Fruit fly (Drosophila melanogaster): ENCODE data around the gene Men.

Gene Men

DNA sequence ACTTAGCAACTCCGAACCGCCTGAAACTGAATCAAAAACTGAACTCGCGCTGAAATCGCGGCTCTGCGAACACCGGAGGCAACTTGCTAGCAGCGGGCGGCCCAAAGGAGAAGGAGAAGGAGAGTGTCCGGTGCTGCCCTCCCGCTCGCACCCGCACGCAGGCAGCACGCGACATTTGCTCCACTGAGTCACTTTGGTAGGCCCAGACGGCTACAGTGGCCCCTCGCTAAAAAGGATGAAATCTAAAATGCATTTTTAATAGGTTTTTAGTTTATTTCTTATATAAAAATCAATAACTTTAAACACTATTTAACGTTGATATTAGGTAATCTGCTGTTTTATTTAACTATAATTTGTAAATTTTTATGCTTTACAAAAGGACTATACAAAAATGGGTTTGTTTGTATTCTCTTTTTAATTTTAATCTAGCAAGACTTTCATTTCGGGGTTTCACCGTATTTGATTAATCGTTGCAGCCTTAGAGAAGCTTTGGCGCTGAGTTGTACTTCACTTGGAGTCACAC, at the start of gene Men:
Men (minus strand) TSS at position 51 of the 523 bp plus-strand sequence.
- TF ChIP-seq psq (optimal IDR thresholded peaks at IDR 0.05), result no peak
- TF ChIP-seq EcR (GFP tag; optimal IDR thresholded peaks at IDR 0.05), result no peak
- TF ChIP-seq Dll (optimal IDR thresholded peaks at IDR 0.05), result no peak
- TF ChIP-seq CG8478 (optimal IDR thresholded peaks at IDR 0.05), result no peak
- TF ChIP-seq pan (optimal IDR thresholded peaks at IDR 0.05), result no peak
- TF ChIP-seq usp (GFP tag; optimal IDR thresholded peaks at IDR 0.05), result no peak

DNA sequence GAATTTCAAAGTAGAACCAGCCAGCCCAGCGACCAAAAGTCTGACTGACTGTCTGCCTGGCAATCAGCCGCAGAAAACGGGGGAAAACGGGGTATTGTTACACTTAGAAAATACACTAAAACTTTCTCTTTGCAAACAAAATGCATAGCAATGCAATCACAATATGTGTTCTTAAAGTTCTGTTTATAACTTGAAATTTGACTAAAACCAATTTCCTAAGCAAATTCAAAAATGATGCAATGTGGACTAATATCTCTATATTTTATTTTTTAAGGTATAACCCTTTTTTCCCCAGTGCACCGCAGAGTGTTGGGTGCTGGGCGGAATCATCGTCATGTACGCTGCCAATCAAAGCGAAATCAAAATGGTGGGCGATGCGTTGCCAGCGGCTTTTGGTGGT, 28.8 kb upstream of the Men start:
- TF ChIP-seq usp (GFP tag; optimal IDR thresholded peaks at IDR 0.05) (no peak), CG8478 (optimal IDR thresholded peaks at IDR 0.05) (no peak), Dll (optimal IDR thresholded peaks at IDR 0.05) (no peak), EcR (GFP tag; optimal IDR thresholded peaks at IDR 0.05) (no peak), psq (optimal IDR thresholded peaks at IDR 0.05) (no peak), pan (optimal IDR thresholded peaks at IDR 0.05) (no peak)

DNA sequence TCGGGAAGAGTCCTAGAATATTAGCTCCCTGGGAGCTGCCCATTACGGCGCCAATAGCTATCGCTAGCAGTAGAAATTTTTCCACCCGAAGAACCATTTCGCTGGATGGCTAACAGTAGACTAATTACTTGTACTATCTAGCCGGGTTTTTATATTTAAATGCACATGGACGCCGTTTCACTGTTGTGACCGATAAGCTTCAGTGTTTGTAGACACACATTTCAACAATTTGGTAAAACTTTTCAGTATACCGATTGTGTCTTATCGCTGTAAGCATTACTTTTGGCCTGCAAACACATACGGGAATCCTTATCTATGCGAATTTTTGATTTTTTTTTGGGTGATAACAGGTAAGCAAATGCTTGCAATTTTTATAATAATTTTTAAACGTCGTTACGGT, 21.3 kb upstream of the Men start, which contains the start of gene Ugt37A3:
Ugt37A3 (minus strand) TSS at position 101 of the 400 bp plus-strand sequence.
- TF ChIP-seq EcR (GFP tag; optimal IDR thresholded peaks at IDR 0.05) (no peak), psq (optimal IDR thresholded peaks at IDR 0.05) (no peak), pan (optimal IDR thresholded peaks at IDR 0.05) (no peak)

DNA sequence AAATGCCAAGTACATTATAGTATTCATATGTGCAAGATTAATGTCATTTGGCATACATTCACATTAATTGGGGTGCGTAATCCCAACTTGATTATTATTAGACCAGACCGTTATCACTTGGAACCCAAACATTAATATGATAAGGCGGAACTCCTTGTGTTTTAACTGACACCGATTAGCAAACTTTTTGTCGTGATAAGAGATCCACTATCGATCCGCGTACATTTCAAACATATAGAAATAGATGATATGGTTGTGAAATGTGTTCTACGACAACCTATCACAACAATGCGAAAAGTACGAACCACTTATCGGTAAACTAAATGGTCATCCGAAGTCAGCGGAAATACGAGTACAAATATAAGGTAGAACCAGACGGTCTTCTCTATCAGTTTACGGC, 17.0 kb upstream of the Men start, which contains the start of gene Ugt37A2:
Ugt37A2 (plus strand) TSS at position 396 of the 400 bp plus-strand sequence.
- no peak for TF ChIP-seq Dll (optimal IDR thresholded peaks at IDR 0.05)
- TF ChIP-seq pan (optimal IDR thresholded peaks at IDR 0.05), result no peak
- TF ChIP-seq usp (GFP tag; optimal IDR thresholded peaks at IDR 0.05), result no peak
- TF ChIP-seq psq (optimal IDR thresholded peaks at IDR 0.05), result no peak
- no peak for TF ChIP-seq CG8478 (optimal IDR thresholded peaks at IDR 0.05)
- no peak for TF ChIP-seq EcR (GFP tag; optimal IDR thresholded peaks at IDR 0.05)

DNA sequence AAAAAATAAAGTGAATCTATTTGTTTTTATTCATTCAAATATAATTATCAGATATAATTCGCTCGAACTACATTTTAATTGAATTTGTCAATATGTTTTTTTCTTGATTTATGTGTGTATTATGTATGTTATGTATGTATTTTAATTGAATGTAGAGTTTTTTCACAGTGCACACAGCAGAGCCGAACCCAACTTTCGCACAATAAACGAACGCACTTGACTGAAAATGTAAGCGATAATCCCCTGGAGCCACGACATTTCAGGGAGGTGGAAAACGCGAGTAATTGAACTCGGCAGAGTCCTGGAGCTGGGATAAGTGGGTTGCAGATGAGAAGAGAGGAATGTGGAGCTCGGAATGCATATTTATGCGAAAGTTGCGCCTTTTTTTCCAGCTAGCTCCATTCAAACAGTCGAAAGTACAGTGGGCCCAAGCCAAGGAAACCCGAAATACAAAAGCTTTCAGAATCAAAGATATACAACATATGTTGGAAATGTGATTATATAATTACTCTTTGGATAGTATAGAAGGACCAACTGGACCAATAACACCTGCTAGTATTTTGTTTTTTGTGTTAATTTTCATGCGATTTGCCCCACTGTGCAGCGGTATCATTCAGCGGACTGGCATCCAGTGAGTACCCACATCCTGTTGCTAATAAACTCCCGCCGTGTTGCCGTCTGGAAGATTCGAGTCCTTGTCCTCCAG, 5.9 kb upstream of the Men start:
- TF ChIP-seq psq (optimal IDR thresholded peaks at IDR 0.05) (no peak), EcR (GFP tag; optimal IDR thresholded peaks at IDR 0.05) (no peak), usp (GFP tag; optimal IDR thresholded peaks at IDR 0.05) (no peak), CG8478 (optimal IDR thresholded peaks at IDR 0.05) (no peak), pan (optimal IDR thresholded peaks at IDR 0.05) (no peak), Dll (optimal IDR thresholded peaks at IDR 0.05) (no peak)

DNA sequence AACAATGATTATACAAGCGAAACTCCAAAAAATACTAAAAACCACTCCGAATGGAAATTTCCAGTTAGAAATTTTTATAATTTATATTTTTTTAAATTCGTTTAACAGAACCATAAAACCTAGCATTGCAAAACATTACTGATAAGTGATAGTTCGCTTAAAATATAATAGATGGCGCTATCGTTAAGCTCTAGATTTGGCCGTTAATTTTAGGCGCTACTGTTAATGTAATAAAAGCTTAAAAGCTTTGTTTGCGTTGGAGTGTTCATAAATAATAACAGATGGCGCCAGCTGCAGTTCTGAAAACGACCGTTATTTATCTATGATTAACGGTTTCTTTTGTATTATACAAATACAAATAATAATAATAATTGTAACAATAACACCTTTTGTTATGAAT, 1.5 kb upstream of the Men start:
- TF ChIP-seq usp (GFP tag; optimal IDR thresholded peaks at IDR 0.05) (no peak), EcR (GFP tag; optimal IDR thresholded peaks at IDR 0.05) (no peak), Dll (optimal IDR thresholded peaks at IDR 0.05) (no peak), pan (optimal IDR thresholded peaks at IDR 0.05) (no peak), CG8478 (optimal IDR thresholded peaks at IDR 0.05) (no peak), psq (optimal IDR thresholded peaks at IDR 0.05) (no peak)

DNA sequence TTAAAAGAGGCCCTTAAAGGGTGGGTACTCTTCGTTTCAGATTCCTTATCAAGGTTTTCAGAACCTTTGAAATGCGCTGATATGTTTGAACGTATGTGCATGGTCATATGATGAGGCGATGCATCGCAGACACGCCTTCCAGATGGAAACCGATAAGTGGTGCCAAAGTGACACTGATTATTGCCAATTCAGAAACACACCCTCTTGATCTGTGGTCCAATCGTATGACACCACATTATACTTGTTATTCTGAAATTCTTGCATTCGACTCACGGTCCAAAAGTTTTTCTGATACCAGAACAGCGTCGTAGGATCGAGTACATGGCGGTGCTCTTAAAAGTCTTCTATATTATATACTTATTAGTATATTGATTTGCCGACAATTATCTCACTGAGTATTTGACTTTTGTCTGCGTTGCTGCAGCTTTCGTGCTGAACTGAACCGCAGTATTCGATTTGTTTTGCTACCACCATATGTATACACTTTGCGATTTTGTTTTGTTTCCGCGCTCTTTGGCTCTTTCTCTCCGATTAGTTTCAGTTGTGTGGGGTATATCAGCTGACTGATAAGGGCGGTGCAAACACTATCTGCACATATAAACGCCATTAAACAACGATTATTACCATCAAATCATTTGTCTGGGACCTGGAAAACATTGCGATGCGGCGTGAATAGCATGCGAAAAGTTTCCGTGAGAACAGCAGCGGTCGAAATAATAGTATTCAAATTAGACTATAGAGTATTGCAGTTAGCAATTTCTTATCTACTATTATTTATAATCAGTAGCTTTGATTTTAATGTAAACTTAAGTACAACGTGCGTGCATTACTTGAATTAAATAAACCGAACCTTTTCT, 1.7 kb downstream of the Men start:
- TF ChIP-seq psq (optimal IDR thresholded peaks at IDR 0.05) (no peak), Dll (optimal IDR thresholded peaks at IDR 0.05) (no peak), EcR (GFP tag; optimal IDR thresholded peaks at IDR 0.05) (no peak), pan (optimal IDR thresholded peaks at IDR 0.05) (no peak), CG8478 (optimal IDR thresholded peaks at IDR 0.05) (no peak), usp (GFP tag; optimal IDR thresholded peaks at IDR 0.05) (no peak)

DNA sequence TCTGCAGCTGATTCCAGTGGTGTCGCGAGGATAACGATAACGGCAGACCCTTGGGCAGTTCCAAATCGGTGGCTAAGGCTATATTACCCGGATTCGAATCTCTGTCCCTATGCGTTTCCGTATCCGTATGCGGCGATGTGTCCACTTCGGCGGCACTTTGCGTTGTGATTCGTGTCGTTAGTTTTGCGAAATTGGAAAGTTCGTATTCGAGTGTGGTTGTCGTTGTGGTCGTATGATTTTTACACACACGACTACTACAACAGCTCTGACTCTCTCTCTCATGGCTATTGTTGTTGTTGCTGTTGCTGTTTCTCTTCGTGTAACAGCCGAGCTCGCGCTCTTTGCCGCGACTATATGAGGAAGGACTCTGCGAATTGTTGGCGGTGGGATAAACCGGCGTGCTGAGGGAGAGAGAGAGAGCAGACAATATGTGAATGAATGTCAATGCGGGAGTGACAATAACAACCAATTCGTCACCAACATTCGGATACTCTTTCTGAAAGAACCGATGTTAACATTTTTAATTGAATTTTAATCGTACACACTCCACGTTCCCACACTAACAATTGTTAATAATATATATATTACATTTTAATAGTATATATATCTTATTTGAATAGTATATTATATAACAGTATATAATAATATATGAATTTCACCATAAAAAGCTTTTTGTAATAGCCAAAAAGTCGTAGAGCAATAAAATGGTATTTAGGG, 2.5 kb downstream of the Men start:
- TF ChIP-seq usp (GFP tag; optimal IDR thresholded peaks at IDR 0.05) (no peak), EcR (GFP tag; optimal IDR thresholded peaks at IDR 0.05) (no peak), CG8478 (optimal IDR thresholded peaks at IDR 0.05) (no peak), Dll (optimal IDR thresholded peaks at IDR 0.05) (no peak), pan (optimal IDR thresholded peaks at IDR 0.05) (no peak), psq (optimal IDR thresholded peaks at IDR 0.05) (no peak)

DNA sequence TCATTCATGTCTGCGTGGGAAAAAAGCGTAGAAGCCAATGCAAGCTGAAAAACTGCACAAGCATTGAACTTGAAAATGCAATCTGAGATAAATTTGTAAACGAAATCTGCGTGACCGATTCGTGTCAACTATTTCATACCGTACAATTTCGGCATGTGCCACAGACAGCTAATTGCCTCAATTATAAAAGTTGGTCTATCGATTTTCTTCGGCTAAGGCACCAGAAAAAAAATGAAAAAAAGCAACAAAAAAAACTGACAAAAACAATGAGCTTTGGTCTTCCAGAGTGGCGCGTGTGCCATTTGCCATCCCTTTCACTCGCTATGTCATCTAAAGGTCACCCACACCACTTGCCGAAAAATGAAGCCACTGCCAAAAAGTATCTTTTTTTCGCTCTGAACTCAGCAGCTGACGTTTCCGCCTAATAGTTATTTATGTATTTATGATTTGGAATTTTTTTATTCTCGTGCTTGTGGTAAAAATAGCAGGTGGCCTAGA, 3.7 kb downstream of the Men start:
- TF ChIP-seq psq (optimal IDR thresholded peaks at IDR 0.05), result no peak
- TF ChIP-seq EcR (GFP tag; optimal IDR thresholded peaks at IDR 0.05), result no peak
- TF ChIP-seq usp (GFP tag; optimal IDR thresholded peaks at IDR 0.05), result no peak
- no peak for TF ChIP-seq pan (optimal IDR thresholded peaks at IDR 0.05)
- no peak for TF ChIP-seq CG8478 (optimal IDR thresholded peaks at IDR 0.05)
- TF ChIP-seq Dll (optimal IDR thresholded peaks at IDR 0.05), result no peak

DNA sequence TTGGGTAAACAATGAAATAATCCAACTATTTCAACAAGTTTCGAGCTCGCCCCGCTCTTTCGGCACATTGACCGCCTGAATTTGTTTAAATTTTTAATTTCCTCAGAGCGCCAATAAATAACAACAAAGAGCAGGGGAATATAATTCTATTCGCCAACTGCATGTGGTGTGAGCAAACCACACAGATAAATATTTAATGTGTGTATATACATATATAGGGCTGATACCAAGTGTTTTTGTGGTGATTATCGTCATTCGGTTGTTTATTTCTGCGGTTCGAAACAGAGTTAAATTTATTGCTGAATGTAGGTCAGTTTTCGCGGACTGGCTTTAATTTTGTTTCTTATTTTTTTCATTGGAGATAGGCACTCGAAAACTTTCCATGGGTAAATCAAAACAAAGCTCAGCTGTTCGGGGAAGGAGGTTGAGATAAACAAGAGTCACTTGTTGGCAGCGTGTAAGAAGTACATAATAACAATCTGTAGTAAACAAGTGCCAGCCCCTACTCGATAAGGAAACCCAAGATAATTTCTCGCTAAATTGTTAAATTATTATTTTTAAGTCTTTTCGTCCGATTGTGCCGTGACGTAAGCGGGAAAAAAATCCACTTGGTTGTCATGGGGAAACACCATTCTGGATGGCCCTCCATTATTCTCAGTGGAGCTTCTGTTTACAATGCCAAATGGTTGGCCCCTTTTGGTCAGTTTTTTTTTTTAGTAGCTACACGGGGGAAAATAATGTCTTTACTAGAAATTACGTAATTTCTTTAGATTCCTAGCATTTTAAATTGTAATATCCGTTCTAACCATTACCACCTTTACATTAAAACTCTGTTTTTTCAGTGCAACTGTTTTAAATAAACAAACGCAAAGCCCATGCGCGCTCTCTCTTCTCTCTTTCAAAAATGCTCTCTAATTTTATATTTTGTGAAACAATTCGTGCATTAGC, 4.4 kb downstream of the Men start:
- no peak for TF ChIP-seq psq (optimal IDR thresholded peaks at IDR 0.05)
- no peak for TF ChIP-seq pan (optimal IDR thresholded peaks at IDR 0.05)
- no peak for TF ChIP-seq usp (GFP tag; optimal IDR thresholded peaks at IDR 0.05)
- TF ChIP-seq EcR (GFP tag; optimal IDR thresholded peaks at IDR 0.05), result no peak
- TF ChIP-seq CG8478 (optimal IDR thresholded peaks at IDR 0.05), result no peak
- no peak for TF ChIP-seq Dll (optimal IDR thresholded peaks at IDR 0.05)

Data from whole organism.